Worm (Caenorhabditis elegans) whole organism, L3 larva: ENCODE results near the gene clp-4.

Experiments used
- R02D3.7 ChIP-seq: fragments of 150-350 bp; optimal IDR thresholded peaks from 2 replicates; lab custom pipeline; 2014; ENCODE audit warnings: missing biosample characterization, missing genetic modification characterization
- ZK546.5 ChIP-seq: sonication (generic microtip); optimal IDR thresholded peaks from 2 replicates; lab custom pipeline; 2017; ENCODE audit warnings: missing biosample characterization, missing genetic modification characterization
- aly-2 ChIP-seq: fragments of 150-350 bp; optimal IDR thresholded peaks from 2 replicates; lab custom pipeline; 2014; ENCODE audit warnings: missing biosample characterization, missing genetic modification characterization
- ceh-28 ChIP-seq: fragments of 150-350 bp; optimal IDR thresholded peaks from 2 replicates; lab custom pipeline; 2014; ENCODE audit warnings: missing biosample characterization, missing genetic modification reagents, missing genetic modification characterization
- ceh-82 ChIP-seq: fragments of 150-350 bp; optimal IDR thresholded peaks from 2 replicates; lab custom pipeline; 2014; ENCODE audit warnings: missing biosample characterization, missing genetic modification characterization
- ceh-9 ChIP-seq: sonication (generic microtip); optimal IDR thresholded peaks from 2 replicates; lab custom pipeline; 2018; ENCODE audit warnings: missing biosample characterization, missing genetic modification characterization
- daf-12 ChIP-seq: fragments of 150-350 bp; optimal IDR thresholded peaks from 2 replicates; lab custom pipeline; 2014; ENCODE audit warnings: missing biosample characterization, missing genetic modification reagents, missing genetic modification characterization
- elt-2 ChIP-seq: sonication (generic microtip); optimal IDR thresholded peaks from 2 replicates; lab custom pipeline; 2016; ENCODE audit warnings: missing genetic modification reagents, mild to moderate bottlenecking, missing genetic modification characterization, missing compliant biosample characterization
- elt-3 ChIP-seq, 3 experiments: fragments of 150-350 bp in 1 of 3; sonication (generic microtip) in 2 of 3; optimal IDR thresholded peaks; 2 replicates in 2 of 3; 4 replicates in 1 of 3; lab custom pipeline; 2014 to 2017; ENCODE audit warnings: missing biosample characterization in 3 of 3, missing genetic modification characterization in 3 of 3
- fkh-2 ChIP-seq: fragments of 150-350 bp; optimal IDR thresholded peaks from 2 replicates; lab custom pipeline; 2014; ENCODE audit warnings: missing biosample characterization, missing genetic modification reagents, missing genetic modification characterization
- fos-1 ChIP-seq: fragments of 150-350 bp; optimal IDR thresholded peaks from 2 replicates; lab custom pipeline; 2014; ENCODE audit warnings: missing biosample characterization, missing genetic modification characterization
- hmg-11 ChIP-seq: sonication (generic microtip); optimal IDR thresholded peaks from 2 replicates; lab custom pipeline; 2016; ENCODE audit warnings: missing genetic modification characterization, missing compliant biosample characterization
- jun-1 ChIP-seq: fragments of 150-350 bp; optimal IDR thresholded peaks from 2 replicates; lab custom pipeline; 2014; ENCODE audit warnings: missing biosample characterization, missing genetic modification reagents, missing genetic modification characterization
- lin-15B ChIP-seq: fragments of 150-350 bp; optimal IDR thresholded peaks from 2 replicates; lab custom pipeline; 2014; ENCODE audit warnings: missing biosample characterization, missing genetic modification characterization
- lin-39 ChIP-seq: fragments of 150-350 bp; optimal IDR thresholded peaks from 2 replicates; lab custom pipeline; 2018; ENCODE audit warnings: missing biosample characterization, missing genetic modification reagents, missing genetic modification characterization
- lsy-12 ChIP-seq: sonication (generic microtip); optimal IDR thresholded peaks from 2 replicates; lab custom pipeline; 2016; ENCODE audit warnings: mild to moderate bottlenecking, missing genetic modification characterization, missing compliant biosample characterization
- mml-1 ChIP-seq: fragments of 150-350 bp; sonication (generic microtip); optimal IDR thresholded peaks from 3 replicates; lab custom pipeline; 2014; ENCODE audit warnings: missing biosample characterization, missing genetic modification characterization
- nfya-1 ChIP-seq: sonication (generic microtip); optimal IDR thresholded peaks from 2 replicates; lab custom pipeline; 2017; ENCODE audit warnings: missing genetic modification characterization, mild to moderate bottlenecking, missing compliant biosample characterization, antibody characterized with exemption, moderate library complexity; ENCODE audit not compliant: insufficient read depth
- nhr-12 ChIP-seq: fragments of 150-350 bp; optimal IDR thresholded peaks from 2 replicates; lab custom pipeline; 2014; ENCODE audit warnings: missing biosample characterization, missing genetic modification characterization
- nhr-25 ChIP-seq: sonication (generic microtip); optimal IDR thresholded peaks from 2 replicates; lab custom pipeline; 2017; ENCODE audit warnings: missing biosample characterization, missing genetic modification characterization
- nhr-43 ChIP-seq: sonication (generic microtip); optimal IDR thresholded peaks from 2 replicates; lab custom pipeline; 2016; ENCODE audit warnings: mild to moderate bottlenecking, missing genetic modification characterization, missing compliant biosample characterization; ENCODE audit not compliant: poor library complexity, severe bottlenecking
- nhr-76 ChIP-seq: fragments of 150-350 bp; sonication (generic microtip); optimal IDR thresholded peaks from 5 replicates; lab custom pipeline; 2014; ENCODE audit warnings: missing biosample characterization, missing genetic modification characterization
- nhr-77 ChIP-seq: fragments of 150-350 bp; optimal IDR thresholded peaks from 2 replicates; lab custom pipeline; 2014; ENCODE audit warnings: missing biosample characterization, missing genetic modification characterization
- pha-4 ChIP-seq: fragments of 150-350 bp; optimal IDR thresholded peaks from 2 replicates; lab custom pipeline; 2014; ENCODE audit warnings: missing biosample characterization, missing genetic modification reagents, missing genetic modification characterization
- pqm-1 ChIP-seq: fragments of 150-350 bp; optimal IDR thresholded peaks from 2 replicates; lab custom pipeline; 2017; ENCODE audit warnings: missing biosample characterization, missing genetic modification characterization, inconsistent platforms
- snpc-4 ChIP-seq: fragments of 150-350 bp; optimal IDR thresholded peaks from 2 replicates; lab custom pipeline; 2014; ENCODE audit warnings: missing biosample characterization, missing genetic modification characterization
- tbx-2 ChIP-seq: sonication (generic microtip); optimal IDR thresholded peaks from 2 replicates; lab custom pipeline; 2016; ENCODE audit warnings: mild to moderate bottlenecking, missing genetic modification characterization, missing compliant biosample characterization
- unc-62 ChIP-seq: fragments of 150-350 bp; sonication (generic microtip); optimal IDR thresholded peaks from 4 replicates; lab custom pipeline; 2014; ENCODE audit warnings: missing biosample characterization, missing genetic modification reagents, missing genetic modification characterization
- zag-1 ChIP-seq: fragments of 150-350 bp; optimal IDR thresholded peaks from 2 replicates; lab custom pipeline; 2014; ENCODE audit warnings: missing biosample characterization, missing genetic modification characterization
- ztf-11 ChIP-seq: fragments of 150-350 bp; optimal IDR thresholded peaks from 2 replicates; lab custom pipeline; 2014; ENCODE audit warnings: missing biosample characterization, missing genetic modification characterization

Gene clp-4

ce11 chrIII:1859532-1859931 lies 41.4 kb upstream of the clp-4 start, which contains the start of gene ddp-1 (continued):
- no peak for TF ChIP-seq ceh-9
- peak; percentile 66 for TF ChIP-seq elt-2 (tag; lab: Kevin White, UChicago)
- TF ChIP-seq nhr-76 (tag; lab: Kevin White, UChicago), result no peak
- TF ChIP-seq lin-39 (tag; lab: Kevin White, UChicago), result peak; percentile 73
- TF ChIP-seq ceh-28 (tag; lab: Kevin White, UChicago), result peak; percentile 82
- TF ChIP-seq, all 47 proteins: peak for 33

- no peak for TF ChIP-seq ztf-11 (tag; lab: Kevin White, UChicago)
- no peak for TF ChIP-seq lin-15B (tag; lab: Kevin White, UChicago)
- no peak for TF ChIP-seq ceh-9
- TF ChIP-seq nhr-25 (tag; lab: Kevin White, UChicago), result no peak
- TF ChIP-seq ceh-28 (tag; lab: Kevin White, UChicago), result no peak
- TF ChIP-seq mml-1 (tag; lab: Kevin White, UChicago), result no peak
- no peak for TF ChIP-seq fkh-2
- TF ChIP-seq aly-2 (tag; lab: Kevin White, UChicago), result no peak
- TF ChIP-seq tbx-2 (tag; lab: Kevin White, UChicago), result no peak
- no peak for TF ChIP-seq lin-39 (tag; lab: Kevin White, UChicago)
- no peak for TF ChIP-seq unc-62
- no peak for TF ChIP-seq ZK546.5 (tag; lab: Kevin White, UChicago)
- no peak for TF ChIP-seq daf-12 (tag; lab: Kevin White, UChicago)
- TF ChIP-seq jun-1, result no peak
- no peak for TF ChIP-seq nfya-1
Measured at ce11 chrIII:1856679-1857078, 38.6 kb upstream of the clp-4 start.

DNA sequence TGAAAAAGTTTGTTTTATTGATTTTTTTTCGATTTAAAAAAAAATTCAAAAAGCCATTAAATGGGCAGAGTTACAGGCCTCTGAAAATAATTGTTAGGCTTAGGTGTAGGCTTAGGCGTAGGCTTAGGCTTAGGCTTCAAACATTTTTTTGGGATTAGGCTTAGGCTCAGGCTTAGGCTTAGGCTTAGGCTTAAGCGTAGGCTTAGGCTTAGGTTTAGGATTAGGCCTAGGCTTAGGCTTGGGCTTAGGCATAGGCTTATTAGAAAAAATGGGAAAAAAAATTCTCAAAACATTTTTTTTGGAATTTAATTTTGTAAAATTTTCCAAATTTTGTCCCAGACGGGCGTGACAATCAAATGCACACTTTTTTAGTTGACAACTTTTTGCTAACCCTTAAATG lies 38.1 kb upstream of the clp-4 start:
- no peak for TF ChIP-seq elt-3 (tag; optimal IDR thresholded peaks at IDR 0.05; lab: Kevin White, UChicago)

DNA sequence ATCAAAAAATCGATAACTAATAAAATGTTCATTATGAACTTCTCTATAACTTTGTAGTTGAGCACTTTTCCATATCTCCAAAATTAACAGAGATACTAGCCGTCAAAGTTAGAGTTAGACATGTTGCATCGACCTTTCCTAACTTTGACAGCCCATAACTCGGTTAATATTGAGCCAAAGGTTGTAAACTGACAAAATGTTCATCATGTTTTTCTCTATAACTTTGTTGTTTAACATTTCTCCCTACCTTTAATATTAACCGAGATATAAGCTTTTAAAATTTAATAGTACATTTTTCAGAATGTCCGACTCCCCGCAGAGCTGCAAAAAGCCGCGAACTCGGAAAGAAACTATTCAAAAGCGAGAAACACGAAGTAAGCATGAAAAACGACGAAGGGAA lies 37.0 kb upstream of the clp-4 start, which contains the start of gene hlh-33:
Gene hlh-33, plus strand, starts transcription at position 301 of the 400 bp plus-strand sequence.
- TF ChIP-seq tbx-2 (tag; lab: Kevin White, UChicago) (no peak), elt-2 (tag; lab: Kevin White, UChicago) (no peak), mml-1 (tag; lab: Kevin White, UChicago) (no peak), nhr-12 (tag; lab: Kevin White, UChicago) (no peak), lin-15B (tag; lab: Kevin White, UChicago) (no peak), ceh-9 (no peak), zag-1 (tag; lab: Kevin White, UChicago) (no peak), ceh-82 (tag; lab: Kevin White, UChicago) (no peak)

- no peak for TF ChIP-seq fos-1 (tag; lab: Kevin White, UChicago)
- TF ChIP-seq hmg-11 (tag; lab: Kevin White, UChicago), result peak; percentile 12
- TF ChIP-seq R02D3.7 (tag; lab: Kevin White, UChicago), result no peak
- no peak for TF ChIP-seq lsy-12 (tag; lab: Kevin White, UChicago)
- TF ChIP-seq snpc-4, result no peak
- no peak for TF ChIP-seq lin-15B (tag; lab: Kevin White, UChicago)
- TF ChIP-seq nhr-43 (tag; lab: Kevin White, UChicago), result no peak
- no peak for TF ChIP-seq pha-4
- no peak for TF ChIP-seq elt-3 (tag; optimal IDR thresholded peaks at IDR 0.05; lab: Kevin White, UChicago)
- peak; percentile 89 for TF ChIP-seq nhr-25 (tag; lab: Kevin White, UChicago)
- TF ChIP-seq pqm-1 (tag; lab: Kevin White, UChicago), result no peak
Measured at ce11 chrIII:1853944-1854343, 35.8 kb upstream of the clp-4 start.

DNA sequence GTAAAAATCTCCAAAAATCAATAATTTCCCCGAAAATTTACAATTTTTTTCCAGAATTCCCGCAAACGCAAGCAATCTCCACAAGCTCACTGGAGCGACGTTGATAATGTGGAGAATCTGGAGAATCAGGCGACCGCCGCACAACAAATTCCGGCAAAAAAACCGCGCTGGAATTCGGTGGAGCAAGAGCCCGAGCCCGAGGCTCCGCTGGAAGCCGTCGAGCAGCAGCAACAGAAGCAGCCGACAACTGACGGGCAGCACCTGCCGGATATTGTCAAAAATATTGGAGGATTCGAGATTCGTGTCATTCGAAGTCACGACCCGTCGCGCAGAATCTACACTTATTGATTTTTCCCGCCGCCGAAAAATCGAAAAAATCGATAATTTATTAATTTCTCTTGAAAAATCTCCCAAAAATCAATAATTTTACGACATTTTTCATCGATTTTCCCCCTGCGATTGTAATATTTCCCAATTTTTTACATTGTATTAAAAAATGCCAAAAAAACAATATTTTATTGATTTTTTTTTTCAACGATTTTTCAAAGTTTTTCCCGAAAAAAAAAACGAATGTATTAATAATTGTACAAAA lies 34.1 kb upstream of the clp-4 start:
- TF ChIP-seq ceh-28 (tag; lab: Kevin White, UChicago) (peak; percentile 68), nhr-77 (no peak), ztf-11 (tag; lab: Kevin White, UChicago) (no peak)
- TF ChIP-seq, all 47 proteins: peak for 1
